Worm (Caenorhabditis elegans) whole organism, L1 larva: Measurements from ENCODE around the gene C14C6.3.

Experiments used
- blmp-1 ChIP-seq: fragments of 150-350 bp; optimal IDR thresholded peaks from 2 replicates; lab custom pipeline; 2014; ENCODE audit warnings: missing biosample characterization, missing genetic modification characterization
- ceh-88 ChIP-seq: fragments of 200-800 bp; sonication (Bioruptor generic); IDR thresholded peaks from 2 replicates; pipeline ENCODE4 v1.3.6; 2022; ENCODE audit warnings: missing genetic modification characterization, missing compliant biosample characterization
- ces-1 ChIP-seq: fragments of 150-350 bp; optimal IDR thresholded peaks from 2 replicates; lab custom pipeline; 2014; ENCODE audit warnings: missing biosample characterization, missing genetic modification reagents, missing genetic modification characterization
- efl-1 ChIP-seq, 4 experiments: fragments of 150-350 bp; optimal IDR thresholded peaks in 3 of 4; peaks in 1 of 4; 1 replicate in 1 of 4; 2 replicates in 3 of 4; lab custom pipeline; 2014; ENCODE audit warnings: missing biosample characterization in 2 of 4, missing genetic modification characterization in 2 of 4, missing genetic modification reagents in 2 of 4
- fos-1 ChIP-seq: fragments of 150-350 bp; optimal IDR thresholded peaks from 2 replicates; lab custom pipeline; 2014; ENCODE audit warnings: missing biosample characterization, missing genetic modification characterization
- lin-13 ChIP-seq: fragments of 150-350 bp; optimal IDR thresholded peaks from 2 replicates; lab custom pipeline; 2014; ENCODE audit warnings: missing biosample characterization, missing genetic modification reagents, missing genetic modification characterization
- lin-39 ChIP-seq: fragments of 150-350 bp; optimal IDR thresholded peaks from 2 replicates; lab custom pipeline; 2014; ENCODE audit warnings: missing biosample characterization, missing genetic modification reagents, missing genetic modification characterization
- nhr-12 ChIP-seq: sonication (generic microtip); optimal IDR thresholded peaks from 2 replicates; lab custom pipeline; 2017; ENCODE audit warnings: missing biosample characterization, missing genetic modification characterization
- nhr-84 ChIP-seq: sonication (generic microtip); optimal IDR thresholded peaks from 2 replicates; lab custom pipeline; 2017; ENCODE audit warnings: missing biosample characterization, missing genetic modification characterization
- rnt-1 ChIP-seq: sonication (generic microtip); optimal IDR thresholded peaks from 2 replicates; lab custom pipeline; 2016; ENCODE audit warnings: mild to moderate bottlenecking, missing genetic modification characterization, moderate library complexity, missing compliant biosample characterization
- snpc-4 ChIP-seq: fragments of 150-350 bp; optimal IDR thresholded peaks from 2 replicates; lab custom pipeline; 2014; ENCODE audit warnings: missing biosample characterization, missing genetic modification characterization

ce11 chrV:562834-563233 lies 19.6 kb downstream of the C14C6.3 start, which contains the start of gene C14C6.2:
- TF ChIP-seq nhr-12 (tag; lab: Kevin White, UChicago) (no peak), ces-1 (GFP tag; lab: Kevin White, UChicago) (no peak), rnt-1 (tag; lab: Kevin White, UChicago) (no peak), snpc-4 (tag; lab: Kevin White, UChicago) (no peak), fos-1 (tag; lab: Kevin White, UChicago) (no peak), lin-39 (tag; lab: Kevin White, UChicago) (no peak), efl-1 (optimal IDR thresholded peaks at IDR 0.05; lab: Kevin White, UChicago) (no peak), efl-1 (GFP tag; optimal IDR thresholded peaks at IDR 0.05 in 1 of 2; lab: Kevin White, UChicago) (no peak), ceh-88 (GFP tag; lab: Robert Waterston, UW) (no peak), nhr-84 (no peak), blmp-1 (tag; lab: Kevin White, UChicago) (no peak), lin-13 (GFP tag; lab: Kevin White, UChicago) (no peak)
